Worm (Caenorhabditis elegans): Measurements from ENCODE around the gene grl-1.

The grl-1 gene

ce11 chrV:5571691-5572090, 38.0 kb upstream of the grl-1 start:
- TF ChIP-seq unc-62 (GFP tag; optimal IDR thresholded peaks at IDR 0.05), result no peak
- TF ChIP-seq ces-1 (GFP tag; optimal IDR thresholded peaks at IDR 0.05), result peak; percentile 32

ce11 chrV:5570433-5570832, 36.8 kb upstream of the grl-1 start, which contains the start of gene glb-6:
TSS of gene glb-6 (minus strand) at chrV:5570533.
- TF ChIP-seq ces-1 (GFP tag; optimal IDR thresholded peaks at IDR 0.05) (peak; percentile 21), bed-3 (GFP tag; optimal IDR thresholded peaks at IDR 0.05) (no peak)

- no peak for TF ChIP-seq lsy-2 (tag; optimal IDR thresholded peaks at IDR 0.05)
- no peak for TF ChIP-seq nhr-12 (tag; optimal IDR thresholded peaks at IDR 0.05)
- TF ChIP-seq hlh-1 (tag; optimal IDR thresholded peaks at IDR 0.05), result no peak
- TF ChIP-seq snpc-4 (tag; optimal IDR thresholded peaks at IDR 0.05), result no peak
- no peak for TF ChIP-seq ces-1 (GFP tag; optimal IDR thresholded peaks at IDR 0.05)
- no peak for TF ChIP-seq tbx-8 (GFP tag; optimal IDR thresholded peaks at IDR 0.05)
- TF ChIP-seq unc-62 (GFP tag; optimal IDR thresholded peaks at IDR 0.05), result no peak
- TF ChIP-seq drap-1 (GFP tag; optimal IDR thresholded peaks at IDR 0.05), result no peak
- no peak for TF ChIP-seq elt-1 (tag; optimal IDR thresholded peaks at IDR 0.05; ENCODE audit: borderline replicate concordance, insufficient read depth)
- TF ChIP-seq sem-2 (GFP tag; optimal IDR thresholded peaks at IDR 0.05), result no peak
- no peak for TF ChIP-seq ham-2 (GFP tag; optimal IDR thresholded peaks at IDR 0.05)
- no peak for TF ChIP-seq ceh-43 (GFP tag; optimal IDR thresholded peaks at IDR 0.05)
- TF ChIP-seq nhr-2 (tag; optimal IDR thresholded peaks at IDR 0.05), result no peak
Measured at ce11 chrV:5567119-5567518, 33.5 kb upstream of the grl-1 start, which contains the start of gene C18C4.7. TSS of gene C18C4.7 (minus strand) at chrV:5567219.

ce11 chrV:5559882-5560281, 26.2 kb upstream of the grl-1 start:
- no peak for TF ChIP-seq nhr-237 (tag; optimal IDR thresholded peaks at IDR 0.05)

- TF ChIP-seq pha-4 (tag; optimal IDR thresholded peaks at IDR 0.05) (no peak), unc-62 (GFP tag; optimal IDR thresholded peaks at IDR 0.05) (no peak), ceh-43 (GFP tag; optimal IDR thresholded peaks at IDR 0.05) (no peak), nhr-76 (tag; optimal IDR thresholded peaks at IDR 0.05) (no peak), M03D4.4 (tag; optimal IDR thresholded peaks at IDR 0.05) (no peak), sem-2 (GFP tag; optimal IDR thresholded peaks at IDR 0.05) (no peak), nhr-12 (tag; optimal IDR thresholded peaks at IDR 0.05) (no peak), mab-5 (tag; optimal IDR thresholded peaks at IDR 0.05) (no peak)
Measured at ce11 chrV:5558590-5558989, 24.9 kb upstream of the grl-1 start, which contains the start of gene glb-5. TSS of gene glb-5 (plus strand) at chrV:5558890.

- TF ChIP-seq zip-8 (tag; optimal IDR thresholded peaks at IDR 0.05) (peak; percentile 75), unc-39 (tag; optimal IDR thresholded peaks at IDR 0.05) (no peak), elt-3 (tag; optimal IDR thresholded peaks at IDR 0.05) (no peak)
Measured at ce11 chrV:5548497-5548896, 14.8 kb upstream of the grl-1 start.

ce11 chrV:5548051-5548450, 14.4 kb upstream of the grl-1 start, which contains the start of gene ugt-48:
TSS of gene ugt-48 (minus strand) at chrV:5548062.
- TF ChIP-seq drap-1 (GFP tag; optimal IDR thresholded peaks at IDR 0.05) (no peak), cnd-1 (tag; optimal IDR thresholded peaks at IDR 0.05) (no peak), bed-3 (GFP tag; optimal IDR thresholded peaks at IDR 0.05) (no peak), snpc-4 (tag; optimal IDR thresholded peaks at IDR 0.05) (no peak), nhr-76 (tag; optimal IDR thresholded peaks at IDR 0.05) (no peak), lsy-2 (tag; optimal IDR thresholded peaks at IDR 0.05) (no peak), pha-4 (tag; optimal IDR thresholded peaks at IDR 0.05) (no peak), mab-5 (tag; optimal IDR thresholded peaks at IDR 0.05) (no peak), lin-32 (GFP tag; optimal IDR thresholded peaks at IDR 0.05) (no peak), mep-1 (tag; optimal IDR thresholded peaks at IDR 0.05) (no peak), blmp-1 (tag; optimal IDR thresholded peaks at IDR 0.05) (no peak), sptf-1 (tag; optimal IDR thresholded peaks at IDR 0.05) (no peak), elt-3 (tag; optimal IDR thresholded peaks at IDR 0.05) (no peak), ham-2 (GFP tag; optimal IDR thresholded peaks at IDR 0.05) (no peak), unc-39 (tag; optimal IDR thresholded peaks at IDR 0.05) (no peak), unc-62 (GFP tag; optimal IDR thresholded peaks at IDR 0.05) (no peak), mls-2 (tag; optimal IDR thresholded peaks at IDR 0.05) (no peak)
